Worm (Caenorhabditis elegans) whole organism, L3 larva: ENCODE results near the gene R102.3.
"Not testable (repeated sequence)": the region's sequence is repeated elsewhere in the genome, so short reads cannot be mapped to it uniquely, and the experiment has no call there.

ENCODE experiments used
- elt-2 ChIP-seq: sonication (generic microtip); optimal IDR thresholded peaks from 2 replicates; lab custom pipeline; 2016; ENCODE audit warnings: missing genetic modification reagents, mild to moderate bottlenecking, missing genetic modification characterization, missing compliant biosample characterization
- elt-3 ChIP-seq, 3 experiments: fragments of 150-350 bp in 1 of 3; sonication (generic microtip) in 2 of 3; optimal IDR thresholded peaks; 2 replicates in 2 of 3; 4 replicates in 1 of 3; lab custom pipeline; 2014 to 2017; ENCODE audit warnings: missing biosample characterization in 3 of 3, missing genetic modification characterization in 3 of 3
- fkh-10 ChIP-seq: sonication (generic microtip); optimal IDR thresholded peaks from 2 replicates; lab custom pipeline; 2017; ENCODE audit warnings: missing biosample characterization, missing genetic modification reagents, missing genetic modification characterization
- jun-1 ChIP-seq: fragments of 150-350 bp; optimal IDR thresholded peaks from 2 replicates; lab custom pipeline; 2014; ENCODE audit warnings: missing biosample characterization, missing genetic modification reagents, missing genetic modification characterization
- lin-39 ChIP-seq: fragments of 150-350 bp; optimal IDR thresholded peaks from 2 replicates; lab custom pipeline; 2018; ENCODE audit warnings: missing biosample characterization, missing genetic modification reagents, missing genetic modification characterization
- nhr-67 ChIP-seq: fragments of 150-350 bp; optimal IDR thresholded peaks from 2 replicates; lab custom pipeline; 2014; ENCODE audit warnings: missing biosample characterization, missing genetic modification characterization

DNA sequence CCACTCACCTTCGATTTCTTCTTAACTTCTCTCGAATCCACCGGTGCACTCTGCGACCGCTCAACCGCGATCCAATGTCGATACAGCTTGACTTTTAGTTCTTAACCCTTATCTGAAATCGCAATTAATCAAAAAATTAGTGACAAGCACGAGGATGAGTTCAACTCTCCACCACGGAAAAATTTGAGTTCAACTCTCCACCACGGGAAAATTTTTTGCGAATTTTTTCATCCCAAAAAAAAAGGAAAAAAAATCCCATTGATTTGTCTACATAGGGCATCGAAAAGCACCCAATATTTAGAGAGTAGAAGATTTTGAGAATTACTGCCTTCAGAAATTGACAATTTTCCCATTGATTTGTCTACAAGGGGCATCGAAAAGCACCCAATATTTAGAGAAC is 35.3 kb upstream of the R102.3 start, which contains the start of gene glb-19:
- TF ChIP-seq nhr-67 (tag; lab: Kevin White, UChicago); elt-2; lin-39 (tag; lab: Kevin White, UChicago); jun-1; fkh-10 (GFP tag; lab: Kevin White, UChicago); elt-3 (tag; optimal IDR thresholded peaks at IDR 0.05; lab: Kevin White, UChicago): not testable (repeated sequence)
